Worm (Caenorhabditis elegans) whole organism, L3 larva: ENCODE results near the gene twf-2.

Experiments used
- R02D3.7 ChIP-seq: fragments of 150-350 bp; optimal IDR thresholded peaks from 2 replicates; lab custom pipeline; 2014; ENCODE audit warnings: missing biosample characterization, missing genetic modification characterization
- ZK546.5 ChIP-seq: sonication (generic microtip); optimal IDR thresholded peaks from 2 replicates; lab custom pipeline; 2017; ENCODE audit warnings: missing biosample characterization, missing genetic modification characterization
- ceh-82 ChIP-seq: fragments of 150-350 bp; optimal IDR thresholded peaks from 2 replicates; lab custom pipeline; 2014; ENCODE audit warnings: missing biosample characterization, missing genetic modification characterization
- egl-27 ChIP-seq: sonication (generic microtip); optimal IDR thresholded peaks from 4 replicates; lab custom pipeline; 2017; ENCODE audit warnings: missing biosample characterization, missing genetic modification reagents, missing genetic modification characterization
- egl-5 ChIP-seq: fragments of 150-350 bp; optimal IDR thresholded peaks from 2 replicates; lab custom pipeline; 2017; ENCODE audit warnings: missing biosample characterization, missing genetic modification reagents, missing genetic modification characterization, inconsistent platforms
- elt-1 ChIP-seq: fragments of 150-350 bp; optimal IDR thresholded peaks from 2 replicates; lab custom pipeline; 2014; ENCODE audit warnings: missing biosample characterization, missing genetic modification characterization
- elt-2 ChIP-seq: sonication (generic microtip); optimal IDR thresholded peaks from 2 replicates; lab custom pipeline; 2016; ENCODE audit warnings: missing genetic modification reagents, mild to moderate bottlenecking, missing genetic modification characterization, missing compliant biosample characterization
- elt-3 ChIP-seq, 3 experiments: fragments of 150-350 bp in 1 of 3; sonication (generic microtip) in 2 of 3; optimal IDR thresholded peaks; 2 replicates in 2 of 3; 4 replicates in 1 of 3; lab custom pipeline; 2014 to 2017; ENCODE audit warnings: missing biosample characterization in 3 of 3, missing genetic modification characterization in 3 of 3
- fkh-10 ChIP-seq: sonication (generic microtip); optimal IDR thresholded peaks from 2 replicates; lab custom pipeline; 2017; ENCODE audit warnings: missing biosample characterization, missing genetic modification reagents, missing genetic modification characterization
- hmg-11 ChIP-seq: sonication (generic microtip); optimal IDR thresholded peaks from 2 replicates; lab custom pipeline; 2016; ENCODE audit warnings: missing genetic modification characterization, missing compliant biosample characterization
- jun-1 ChIP-seq: fragments of 150-350 bp; optimal IDR thresholded peaks from 2 replicates; lab custom pipeline; 2014; ENCODE audit warnings: missing biosample characterization, missing genetic modification reagents, missing genetic modification characterization
- lin-39 ChIP-seq: fragments of 150-350 bp; optimal IDR thresholded peaks from 2 replicates; lab custom pipeline; 2018; ENCODE audit warnings: missing biosample characterization, missing genetic modification reagents, missing genetic modification characterization
- lsy-12 ChIP-seq: sonication (generic microtip); optimal IDR thresholded peaks from 2 replicates; lab custom pipeline; 2016; ENCODE audit warnings: mild to moderate bottlenecking, missing genetic modification characterization, missing compliant biosample characterization
- nfya-1 ChIP-seq: sonication (generic microtip); optimal IDR thresholded peaks from 2 replicates; lab custom pipeline; 2017; ENCODE audit warnings: missing genetic modification characterization, mild to moderate bottlenecking, missing compliant biosample characterization, antibody characterized with exemption, moderate library complexity; ENCODE audit not compliant: insufficient read depth
- nhr-237 ChIP-seq: fragments of 150-350 bp; optimal IDR thresholded peaks from 2 replicates; lab custom pipeline; 2014; ENCODE audit warnings: missing biosample characterization, missing genetic modification characterization
- nhr-67 ChIP-seq: fragments of 150-350 bp; optimal IDR thresholded peaks from 2 replicates; lab custom pipeline; 2014; ENCODE audit warnings: missing biosample characterization, missing genetic modification characterization
- nhr-77 ChIP-seq: fragments of 150-350 bp; optimal IDR thresholded peaks from 2 replicates; lab custom pipeline; 2014; ENCODE audit warnings: missing biosample characterization, missing genetic modification characterization
- pha-4 ChIP-seq: fragments of 150-350 bp; optimal IDR thresholded peaks from 2 replicates; lab custom pipeline; 2014; ENCODE audit warnings: missing biosample characterization, missing genetic modification reagents, missing genetic modification characterization
- pqm-1 ChIP-seq: fragments of 150-350 bp; optimal IDR thresholded peaks from 2 replicates; lab custom pipeline; 2017; ENCODE audit warnings: missing biosample characterization, missing genetic modification characterization, inconsistent platforms
- sea-2 ChIP-seq: fragments of 150-350 bp; sonication (generic microtip); optimal IDR thresholded peaks from 4 replicates; lab custom pipeline; 2014; ENCODE audit warnings: missing biosample characterization, missing genetic modification reagents, missing genetic modification characterization
- snpc-4 ChIP-seq: fragments of 150-350 bp; optimal IDR thresholded peaks from 2 replicates; lab custom pipeline; 2014; ENCODE audit warnings: missing biosample characterization, missing genetic modification characterization
- unc-39 ChIP-seq: sonication (generic microtip); optimal IDR thresholded peaks from 4 replicates; lab custom pipeline; 2017; ENCODE audit warnings: missing biosample characterization, missing genetic modification characterization
- ztf-11 ChIP-seq: fragments of 150-350 bp; optimal IDR thresholded peaks from 2 replicates; lab custom pipeline; 2014; ENCODE audit warnings: missing biosample characterization, missing genetic modification characterization

The twf-2 gene

ce11 chrX:16485322-16485721 is 39.3 kb downstream of the twf-2 start:
- no peak for TF ChIP-seq jun-1 (tag; lab: Kevin White, UChicago)
- TF ChIP-seq pha-4 (tag; lab: Kevin White, UChicago): no peak
- TF ChIP-seq fkh-10 (GFP tag; lab: Kevin White, UChicago): peak; percentile 56
- TF ChIP-seq ceh-82 (tag; lab: Kevin White, UChicago): no peak
- no peak for TF ChIP-seq nhr-67 (tag; lab: Kevin White, UChicago)
- no peak for TF ChIP-seq elt-1 (tag; lab: Kevin White, UChicago)
- TF ChIP-seq R02D3.7 (tag; lab: Kevin White, UChicago): no peak
- no peak for TF ChIP-seq snpc-4 (tag; lab: Kevin White, UChicago)

- TF ChIP-seq pqm-1 (tag; lab: Kevin White, UChicago) (peak; percentile 16), fkh-10 (GFP tag; lab: Kevin White, UChicago) (peak; percentile 61), nhr-67 (tag; lab: Kevin White, UChicago) (no peak), elt-2 (tag; lab: Kevin White, UChicago) (peak; percentile 72)
Observed at ce11 chrX:16487068-16487658, 41.2 kb downstream of the twf-2 start, which contains the start of gene cah-3. Gene cah-3, plus strand, starts transcription at chrX:16487481.

- TF ChIP-seq unc-39 (no peak), lin-39 (tag; lab: Kevin White, UChicago) (no peak)
Observed at ce11 chrX:16490753-16491152, 44.8 kb downstream of the twf-2 start.

- TF ChIP-seq nhr-237 (tag; lab: Kevin White, UChicago) (no peak), egl-5 (tag; lab: Kevin White, UChicago) (no peak), pqm-1 (tag; lab: Kevin White, UChicago) (no peak), nhr-77 (no peak), sea-2 (GFP tag; lab: Kevin White, UChicago) (no peak), hmg-11 (tag; lab: Kevin White, UChicago) (no peak), ztf-11 (no peak), elt-3 (tag; optimal IDR thresholded peaks at IDR 0.05; lab: Kevin White, UChicago) (no peak), ZK546.5 (no peak), fkh-10 (GFP tag; lab: Kevin White, UChicago) (no peak), nfya-1 (tag; lab: Kevin White, UChicago) (no peak), egl-27 (tag; lab: Kevin White, UChicago) (no peak), lsy-12 (tag; lab: Kevin White, UChicago) (no peak)
Observed at ce11 chrX:16494630-16495029, 48.6 kb downstream of the twf-2 start, which contains the start of gene K05G3.2. Gene K05G3.2, plus strand, starts transcription at chrX:16494930.
